Worm (Caenorhabditis elegans) whole organism, midembryonic: ENCODE results near the gene K09C4.4.

Experiments used
- klf-2 ChIP-seq: fragments of 200-800 bp; sonication (Bioruptor generic); conservative IDR thresholded peaks from 2 replicates; pipeline ENCODE4 v1.3.6; 2022; ENCODE audit warnings: missing genetic modification reagents, missing genetic modification characterization, missing compliant biosample characterization
- med-1 ChIP-seq: sonication (generic microtip); optimal IDR thresholded peaks from 2 replicates; lab custom pipeline; 2017; ENCODE audit warnings: missing genetic modification characterization, mild to moderate bottlenecking, missing compliant biosample characterization, antibody characterized with exemption, missing genetic modification reagents; ENCODE audit not compliant: insufficient read depth
- ref-1 ChIP-seq: fragments of 200-800 bp; sonication (Bioruptor generic); conservative IDR thresholded peaks from 2 replicates; pipeline ENCODE4 v1.3.6; 2022; ENCODE audit warnings: missing genetic modification reagents, missing genetic modification characterization, missing compliant biosample characterization
- tab-1 ChIP-seq: fragments of 200-800 bp; sonication (Bioruptor generic); IDR thresholded peaks from 2 replicates; pipeline ENCODE4 v1.3.6; 2022; ENCODE audit warnings: missing genetic modification characterization, missing compliant biosample characterization
- ztf-23 ChIP-seq: fragments of 200-800 bp; sonication (Bioruptor generic); IDR thresholded peaks from 2 replicates; pipeline ENCODE4 v1.3.6; 2022; ENCODE audit warnings: missing genetic modification reagents, missing genetic modification characterization, missing compliant biosample characterization
- ztf-29 ChIP-seq: fragments of 200-800 bp; sonication (Bioruptor generic); IDR thresholded peaks from 2 replicates; pipeline ENCODE4 v1.3.6; 2022; ENCODE audit warnings: missing genetic modification reagents, missing genetic modification characterization, missing compliant biosample characterization

DNA sequence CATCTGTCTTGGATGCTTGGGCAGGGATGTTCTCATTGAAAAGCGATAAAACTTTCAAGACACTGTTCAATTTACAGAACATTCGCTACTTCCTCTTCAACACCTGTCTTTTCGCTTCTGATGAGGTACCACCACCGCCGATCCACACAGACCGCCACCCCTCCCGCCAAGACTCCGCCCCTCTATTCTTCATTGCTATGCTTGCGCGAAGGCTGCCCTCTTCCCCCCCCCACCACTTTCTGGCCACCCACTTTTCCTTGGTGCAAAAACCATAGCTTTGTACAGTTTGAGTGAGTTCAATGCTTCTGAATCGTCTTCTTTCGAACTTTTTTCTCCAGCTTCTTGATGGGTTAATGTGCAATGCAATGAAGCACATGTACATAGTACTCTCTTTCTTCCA lies 24.7 kb downstream of the K09C4.4 start:
- TF ChIP-seq ref-1 (GFP tag; lab: Robert Waterston, UW) (no peak), ztf-23 (GFP tag; lab: Robert Waterston, UW) (no peak), tab-1 (GFP tag; lab: Robert Waterston, UW) (no peak), ztf-29 (no peak), klf-2 (no peak), med-1 (GFP tag; lab: Kevin White, UChicago) (no peak)
